Fruit fly (Drosophila melanogaster) whole organism, pupa: Measurements from ENCODE around the gene CG31898.

Source experiments
- CG13204 ChIP-seq: fragments of 200-800 bp; sonication (Bioruptor generic); optimal IDR thresholded peaks from 2 replicates; lab custom pipeline; 2018; ENCODE audit warnings: missing biosample characterization, mild to moderate bottlenecking, missing genetic modification characterization, moderate library complexity
- CG14655 ChIP-seq: fragments of 200-800 bp; sonication (Bioruptor generic); optimal IDR thresholded peaks from 3 replicates; lab custom pipeline; 2017; ENCODE audit warnings: mild to moderate bottlenecking, missing biosample characterization, missing genetic modification reagents, missing genetic modification characterization
- CG15710 ChIP-seq: fragments of 200-800 bp; sonication (Bioruptor generic); optimal IDR thresholded peaks from 2 replicates; lab custom pipeline; 2018; ENCODE audit warnings: missing biosample characterization, mild to moderate bottlenecking, missing genetic modification characterization, moderate library complexity
- CG17806 ChIP-seq: fragments of 200-800 bp; sonication (Bioruptor generic); optimal IDR thresholded peaks from 2 replicates; lab custom pipeline; 2018; ENCODE audit warnings: missing biosample characterization, mild to moderate bottlenecking, missing genetic modification characterization, moderate library complexity
- CG32121 ChIP-seq: fragments of 200-800 bp; sonication (Bioruptor generic); IDR thresholded peaks from 2 replicates; pipeline ENCODE4 v1.3.6; 2022; ENCODE audit warnings: missing biosample characterization, missing genetic modification characterization
- CG34367 ChIP-seq: fragments of 200-800 bp; sonication (Bioruptor generic); optimal IDR thresholded peaks from 2 replicates; lab custom pipeline; 2018; ENCODE audit warnings: missing biosample characterization, mild to moderate bottlenecking, missing genetic modification characterization
- CG4496 ChIP-seq: fragments of 200-800 bp; sonication (Bioruptor generic); IDR thresholded peaks from 3 replicates; pipeline ENCODE4 v1.3.6; 2022; ENCODE audit warnings: missing biosample characterization, missing genetic modification characterization
- CG8159 ChIP-seq: fragments of 200-800 bp; sonication (Bioruptor generic); optimal IDR thresholded peaks from 3 replicates; lab custom pipeline; 2018; ENCODE audit warnings: missing biosample characterization, mild to moderate bottlenecking, missing genetic modification characterization, moderate library complexity
- CG8301 ChIP-seq: fragments of 200-800 bp; sonication (Bioruptor generic); optimal IDR thresholded peaks from 2 replicates; lab custom pipeline; 2018; ENCODE audit warnings: missing biosample characterization, mild to moderate bottlenecking, missing genetic modification characterization
- EcR ChIP-seq: fragments of 200-800 bp; sonication (Bioruptor generic); optimal IDR thresholded peaks from 3 replicates; lab custom pipeline; 2019; ENCODE audit warnings: missing biosample characterization, missing genetic modification characterization, mild to moderate bottlenecking, moderate library complexity, missing genetic modification reagents
- Pif1B ChIP-seq: fragments of 200-800 bp; sonication (Bioruptor generic); optimal IDR thresholded peaks from 3 replicates; lab custom pipeline; 2016; ENCODE audit warnings: missing biosample characterization, missing genetic modification characterization
- Snoo ChIP-seq: fragments of 200-800 bp; sonication (Bioruptor generic); optimal IDR thresholded peaks from 3 replicates; lab custom pipeline; 2017; ENCODE audit warnings: missing biosample characterization, mild to moderate bottlenecking, missing genetic modification characterization, inconsistent platforms
- gl ChIP-seq: fragments of 200-800 bp; sonication (Bioruptor generic); optimal IDR thresholded peaks from 2 replicates; lab custom pipeline; 2018; ENCODE audit warnings: missing biosample characterization, mild to moderate bottlenecking, missing genetic modification characterization
- rn ChIP-seq: fragments of 200-800 bp; sonication (Bioruptor generic); IDR thresholded peaks from 2 replicates; pipeline ENCODE4 v1.3.6; 2022; ENCODE audit warnings: missing biosample characterization, missing genetic modification characterization

- TF ChIP-seq Pif1B (GFP tag; lab: Kevin White, UChicago), result no peak
- no peak for TF ChIP-seq EcR (GFP tag; lab: Kevin White, UChicago)
- TF ChIP-seq CG13204 (GFP tag; lab: Kevin White, UChicago), result no peak
- TF ChIP-seq CG4496 (GFP tag; lab: Robert Waterston, UW), result no peak
- no peak for TF ChIP-seq CG34367 (tag; lab: Kevin White, UChicago)
- no peak for TF ChIP-seq CG15710 (tag; lab: Kevin White, UChicago)
- no peak for TF ChIP-seq gl (tag; lab: Kevin White, UChicago)
- no peak for TF ChIP-seq CG8159
- no peak for TF ChIP-seq rn
- no peak for TF ChIP-seq CG32121 (GFP tag; lab: Robert Waterston, UW)
- TF ChIP-seq CG8301 (tag; lab: Kevin White, UChicago), result no peak
- no peak for TF ChIP-seq CG17806
- TF ChIP-seq CG14655, result no peak
- TF ChIP-seq Snoo (tag; lab: Kevin White, UChicago), result no peak
These were observed 5.4 kb upstream of the CG31898 start, which contains the start of gene Peritrophin-15b for dm6 chr2L:8394840-8395239.
